Worm (Caenorhabditis elegans): ENCODE measurements around the gene flp-4.
"Not testable (repeated sequence)": the region's sequence is repeated elsewhere in the genome, so short reads cannot be mapped to it uniquely, and the experiment has no call there.

Gene flp-4

ce11 chrII:10033163-10033871 lies 15.4 kb upstream of the flp-4 start, which contains the start of gene mtcu-2 (continued):
- TF ChIP-seq Y75B8A.6 (GFP tag; IDR thresholded peaks at IDR 0.05): peak; percentile 93
- TF ChIP-seq mep-1 (tag; optimal IDR thresholded peaks at IDR 0.05): peak; percentile 87
- peak; percentile 27 for TF ChIP-seq nhr-28 (tag; optimal IDR thresholded peaks at IDR 0.05)
- peak; percentile 95 for TF ChIP-seq zfp-3 (GFP tag; conservative IDR thresholded peaks at IDR 0.05)
- TF ChIP-seq dpl-1 (GFP tag; optimal IDR thresholded peaks at IDR 0.05): peak; percentile 67
- TF ChIP-seq mxl-3 (GFP tag; optimal IDR thresholded peaks at IDR 0.05): peak; percentile 56
- peak; percentile 79 for TF ChIP-seq nhr-102 (tag; optimal IDR thresholded peaks at IDR 0.05)
- peak; percentile 99 for TF ChIP-seq dmd-9 (GFP tag; IDR thresholded peaks at IDR 0.05)
- TF ChIP-seq arid-1 (GFP tag; conservative IDR thresholded peaks at IDR 0.05): peak; percentile 98
- peak; percentile 65 to 90 for TF ChIP-seq lsy-2 (tag; optimal IDR thresholded peaks at IDR 0.05)
- peak; percentile 55 for TF ChIP-seq spr-1 (tag; optimal IDR thresholded peaks at IDR 0.05)
- TF ChIP-seq F49E8.2 (tag; optimal IDR thresholded peaks at IDR 0.05; ENCODE audit: borderline replicate concordance): peak; percentile 32
- TF ChIP-seq egl-43 (GFP tag; IDR thresholded peaks at IDR 0.05): peak; percentile 99
- TF ChIP-seq tra-1 (GFP tag; IDR thresholded peaks at IDR 0.05): peak; percentile 99
- peak; percentile 94 for TF ChIP-seq mes-2 (tag; optimal IDR thresholded peaks at IDR 0.05; ENCODE audit: poor library complexity, severe bottlenecking)
- TF ChIP-seq hlh-30 (tag; optimal IDR thresholded peaks at IDR 0.05; ENCODE audit: insufficient read depth): peak; percentile 68
- TF ChIP-seq nhr-11 (tag; optimal IDR thresholded peaks at IDR 0.05): peak; percentile 80
- peak; percentile 57 for TF ChIP-seq nhr-48 (tag; optimal IDR thresholded peaks at IDR 0.05)
- peak; percentile 98 for TF ChIP-seq ctbp-1 (GFP tag; IDR thresholded peaks at IDR 0.05)
- TF ChIP-seq lin-15B (tag; optimal IDR thresholded peaks at IDR 0.05): peak; percentile 57
- peak; percentile 45 for TF ChIP-seq nhr-77 (tag; optimal IDR thresholded peaks at IDR 0.05)
- TF ChIP-seq set-16 (GFP tag; IDR thresholded peaks at IDR 0.05): peak; percentile 85
- TF ChIP-seq nhr-42 (GFP tag; IDR thresholded peaks at IDR 0.05): peak; percentile 98
- peak; percentile 98 for TF ChIP-seq daf-19 (GFP tag; conservative IDR thresholded peaks at IDR 0.05)
- TF ChIP-seq mxl-2 (GFP tag; conservative IDR thresholded peaks at IDR 0.05): peak; percentile 82; the same call in 1 of the 2 replicates
- TF ChIP-seq dve-1 (tag; optimal IDR thresholded peaks at IDR 0.05; ENCODE audit: insufficient read depth): peak; percentile 58
- TF ChIP-seq unc-130 (GFP tag; optimal IDR thresholded peaks at IDR 0.05): peak; percentile 83
- peak in 1 of 2 experiments; percentile 79 for TF ChIP-seq hif-1 (tag; optimal IDR thresholded peaks at IDR 0.05)
- peak; percentile 92; the same call in 1 of the 2 replicates for TF ChIP-seq daf-8 (GFP tag; IDR thresholded peaks at IDR 0.05)
- TF ChIP-seq ceh-44 (GFP tag; IDR thresholded peaks at IDR 0.05): peak; percentile 98

DNA sequence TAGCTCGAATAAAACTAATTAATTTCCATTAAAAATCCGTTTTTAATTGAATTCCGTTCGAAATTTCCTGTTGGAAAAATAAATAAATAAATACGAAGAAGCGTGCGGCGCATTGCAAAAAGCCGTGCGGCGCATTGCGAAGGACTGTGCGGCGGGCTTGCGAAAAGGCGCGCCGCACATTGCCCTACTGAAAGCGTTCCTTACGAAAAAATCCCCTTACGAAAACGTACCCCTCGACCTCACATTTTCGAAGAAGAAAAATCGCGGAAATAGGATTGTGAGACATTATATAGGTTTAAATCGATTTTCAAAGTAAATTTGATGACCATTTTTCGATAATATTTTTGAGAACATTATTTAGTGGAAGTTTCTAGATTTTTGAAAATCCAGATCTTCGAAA lies 13.9 kb upstream of the flp-4 start:
- TF ChIP-seq nhr-41 (GFP tag; IDR thresholded peaks at IDR 0.05) (0 out of 2 replicates have a peak, but pooled peaks have one; percentile 36), egl-43 (GFP tag; IDR thresholded peaks at IDR 0.05) (peak; percentile 78), hmg-1.1 (GFP tag; IDR thresholded peaks at IDR 0.05) (peak; percentile 89), ctbp-1 (GFP tag; IDR thresholded peaks at IDR 0.05) (peak; percentile 76; the same call in 1 of the 2 replicates), arid-1 (GFP tag; conservative IDR thresholded peaks at IDR 0.05) (peak; percentile 58; the same call in 1 of the 2 replicates), lin-1 (GFP tag; IDR thresholded peaks at IDR 0.05) (0 out of 2 replicates have a peak, but pooled peaks have one; percentile 25), saeg-2 (GFP tag; IDR thresholded peaks at IDR 0.05) (0 out of 2 replicates have a peak, but pooled peaks have one; percentile 20), lin-38 (GFP tag; IDR thresholded peaks at IDR 0.05) (peak; percentile 91), vab-7 (GFP tag; IDR thresholded peaks at IDR 0.05) (peak; percentile 86), dmd-9 (GFP tag; IDR thresholded peaks at IDR 0.05) (0 out of 2 replicates have a peak, but pooled peaks have one; percentile 66), pha-4 (GFP tag; IDR thresholded peaks at IDR 0.05) (peak; percentile 69; the same call in 1 of the 2 replicates), mdt-29 (GFP tag; IDR thresholded peaks at IDR 0.05) (0 out of 2 replicates have a peak, but pooled peaks have one; percentile 16), dmd-6 (GFP tag; IDR thresholded peaks at IDR 0.05) (peak; percentile 56), mes-2 (tag; optimal IDR thresholded peaks at IDR 0.05; ENCODE audit: poor library complexity, severe bottlenecking) (peak; percentile 49), madf-5 (GFP tag; IDR thresholded peaks at IDR 0.05) (0 out of 4 replicates have a peak, but pooled peaks of 1 of the 2 experiments have one; percentile 63), ceh-20 (GFP tag; IDR thresholded peaks at IDR 0.05) (peak; percentile 66; the same call in 1 of the 2 replicates), tra-1 (GFP tag; IDR thresholded peaks at IDR 0.05) (peak; percentile 49; the same call in 1 of the 2 replicates), ceh-44 (GFP tag; IDR thresholded peaks at IDR 0.05) (peak; percentile 79), T26A8.4 (GFP tag; IDR thresholded peaks at IDR 0.05) (peak; percentile 76), Y48G9A.11 (GFP tag; IDR thresholded peaks at IDR 0.05) (peak; percentile 63), set-16 (GFP tag; IDR thresholded peaks at IDR 0.05) (peak; percentile 42; the same call in 1 of the 2 replicates), D1046.2 (GFP tag; IDR thresholded peaks at IDR 0.05) (peak; percentile 74; the same call in 1 of the 2 replicates)
- TF ChIP-seq pha-4 (tag; optimal IDR thresholded peaks at IDR 0.05): not testable (repeated sequence)

Data from whole organism, L4 larva.